Fruit fly (Drosophila melanogaster): ENCODE measurements around the gene Flo2.

DNA sequence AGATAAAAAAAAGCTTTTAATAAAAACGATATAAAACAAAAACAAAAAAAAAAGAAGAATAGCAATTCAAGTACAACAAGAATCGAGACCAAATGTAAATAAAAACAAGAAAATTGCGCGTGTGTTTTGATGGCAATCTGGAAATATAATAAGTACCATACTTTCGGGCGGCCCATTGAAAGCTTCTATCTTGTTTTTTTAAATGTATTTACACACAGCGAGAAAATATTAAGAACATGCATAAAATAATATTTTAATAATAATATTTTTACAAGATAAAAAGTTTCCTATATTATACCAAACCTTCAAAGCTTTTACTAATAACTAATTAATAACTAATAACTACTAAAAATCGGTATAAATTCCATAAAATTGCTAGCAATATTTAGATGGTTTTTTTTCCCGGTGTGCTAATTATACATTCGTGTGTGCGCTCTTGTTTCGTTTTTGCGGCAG is 1.3 kb downstream of the Flo2 start:
- TF ChIP-seq h (optimal IDR thresholded peaks at IDR 0.05) (no peak), psq (optimal IDR thresholded peaks at IDR 0.05) (no peak), Sin3A (optimal IDR thresholded peaks at IDR 0.05) (no peak)

Measured in Kc167 (cell line).